Worm (Caenorhabditis elegans) whole organism, L1 larva: ENCODE results near the gene R02C2.1.

Experiments used
- C04F5.9 ChIP-seq: sonication (generic microtip); optimal IDR thresholded peaks from 2 replicates; lab custom pipeline; 2016; ENCODE audit warnings: missing genetic modification characterization, missing compliant biosample characterization
- ama-1 ChIP-seq: fragments of 150-350 bp; optimal IDR thresholded peaks from 2 replicates; lab custom pipeline; 2014
- lin-13 ChIP-seq: fragments of 150-350 bp; optimal IDR thresholded peaks from 2 replicates; lab custom pipeline; 2014; ENCODE audit warnings: missing biosample characterization, missing genetic modification reagents, missing genetic modification characterization
- mef-2 ChIP-seq: fragments of 150-350 bp; optimal IDR thresholded peaks from 2 replicates; lab custom pipeline; 2014; ENCODE audit warnings: missing biosample characterization, missing genetic modification characterization
- nhr-77 ChIP-seq: fragments of 150-350 bp; optimal IDR thresholded peaks from 2 replicates; lab custom pipeline; 2014; ENCODE audit warnings: missing biosample characterization, missing genetic modification characterization
- snpc-4 ChIP-seq: fragments of 150-350 bp; optimal IDR thresholded peaks from 2 replicates; lab custom pipeline; 2014; ENCODE audit warnings: missing biosample characterization, missing genetic modification characterization
- unc-62 ChIP-seq: fragments of 150-350 bp; optimal IDR thresholded peaks from 2 replicates; lab custom pipeline; 2014; ENCODE audit warnings: missing biosample characterization, missing genetic modification reagents, missing genetic modification characterization
- xbp-1 ChIP-seq: sonication (generic microtip); optimal IDR thresholded peaks from 2 replicates; lab custom pipeline; 2016; ENCODE audit warnings: missing genetic modification characterization, missing compliant biosample characterization
- ztf-4 ChIP-seq: fragments of 150-350 bp; optimal IDR thresholded peaks from 2 replicates; lab custom pipeline; 2014; ENCODE audit warnings: missing biosample characterization, missing genetic modification characterization

DNA sequence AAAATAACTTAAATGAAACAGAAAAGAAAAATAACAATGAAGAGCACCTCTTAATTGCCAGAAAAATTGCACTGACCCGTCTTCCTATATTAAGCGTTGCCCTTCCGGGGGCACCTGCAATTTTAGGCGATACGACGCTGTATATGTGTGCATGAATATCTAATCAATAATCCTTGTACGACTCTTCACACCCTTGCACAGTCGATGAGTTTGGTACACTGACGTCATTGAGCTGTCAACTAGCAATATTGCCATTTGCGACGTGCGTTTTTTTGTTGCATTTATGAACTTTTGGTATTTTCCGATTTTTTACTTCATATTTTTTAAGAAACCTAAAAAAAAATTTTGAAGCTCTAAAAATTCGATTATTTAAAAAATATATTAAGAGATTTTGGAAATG lies 8.1 kb upstream of the R02C2.1 start, which contains the start of gene kin-34:
- no peak for TF ChIP-seq mef-2 (tag; lab: Kevin White, UChicago)
- no peak for TF ChIP-seq nhr-77 (tag; lab: Kevin White, UChicago)
- TF ChIP-seq C04F5.9 (tag; lab: Kevin White, UChicago) = no peak
- TF ChIP-seq ztf-4 = no peak
- TF ChIP-seq unc-62 (GFP tag; lab: Kevin White, UChicago) = no peak
- no peak for TF ChIP-seq ama-1 (lab: Kevin White, UChicago)
- no peak for TF ChIP-seq lin-13 (GFP tag; lab: Kevin White, UChicago)
- no peak for TF ChIP-seq snpc-4 (tag; lab: Kevin White, UChicago)
- no peak for TF ChIP-seq xbp-1 (tag; lab: Kevin White, UChicago)
